Worm (Caenorhabditis elegans) whole organism, L1 larva: ENCODE data around the gene C35A5.6.

ENCODE experiments used
- C04F5.9 ChIP-seq: sonication (generic microtip); optimal IDR thresholded peaks from 2 replicates; lab custom pipeline; 2016; ENCODE audit warnings: missing genetic modification characterization, missing compliant biosample characterization
- C16A3.4 ChIP-seq: fragments of 150-350 bp; optimal IDR thresholded peaks from 2 replicates; lab custom pipeline; 2014; ENCODE audit warnings: missing biosample characterization, missing genetic modification characterization
- aha-1 ChIP-seq: fragments of 150-350 bp; optimal IDR thresholded peaks from 2 replicates; lab custom pipeline; 2014; ENCODE audit warnings: missing biosample characterization, missing genetic modification characterization
- ama-1 ChIP-seq: fragments of 150-350 bp; optimal IDR thresholded peaks from 2 replicates; lab custom pipeline; 2014
- ceh-63 ChIP-seq: fragments of 200-800 bp; sonication (Bioruptor generic); optimal IDR thresholded peaks from 2 replicates; lab custom pipeline; 2018; ENCODE audit warnings: mild to moderate bottlenecking, missing genetic modification characterization, missing compliant biosample characterization
- ceh-82 ChIP-seq, 3 experiments: fragments of 150-350 bp in 1 of 3; sonication (generic microtip) in 2 of 3; optimal IDR thresholded peaks; 2 replicates each; lab custom pipeline; 2014 to 2017; ENCODE audit warnings: missing biosample characterization in 3 of 3, missing genetic modification characterization in 3 of 3
- ceh-88 ChIP-seq: fragments of 200-800 bp; sonication (Bioruptor generic); IDR thresholded peaks from 2 replicates; pipeline ENCODE4 v1.3.6; 2022; ENCODE audit warnings: missing genetic modification characterization, missing compliant biosample characterization
- ceh-90 ChIP-seq: sonication (generic microtip); optimal IDR thresholded peaks from 2 replicates; lab custom pipeline; 2016; ENCODE audit warnings: missing genetic modification characterization, missing compliant biosample characterization
- dsc-1 ChIP-seq: sonication (generic microtip); optimal IDR thresholded peaks from 2 replicates; lab custom pipeline; 2016; ENCODE audit warnings: mild to moderate bottlenecking, missing genetic modification characterization, missing compliant biosample characterization
- efl-1 ChIP-seq, 4 experiments: fragments of 150-350 bp; optimal IDR thresholded peaks in 3 of 4; peaks in 1 of 4; 1 replicate in 1 of 4; 2 replicates in 3 of 4; lab custom pipeline; 2014; ENCODE audit warnings: missing biosample characterization in 2 of 4, missing genetic modification characterization in 2 of 4, missing genetic modification reagents in 2 of 4
- egl-27 ChIP-seq, 2 experiments: fragments of 150-350 bp in 1 of 2; sonication (generic microtip); optimal IDR thresholded peaks; 3 replicates each; lab custom pipeline; 2017 to 2018; ENCODE audit warnings: missing biosample characterization in 2 of 2, missing genetic modification characterization in 2 of 2, missing genetic modification reagents in 2 of 2
- elt-2 ChIP-seq: sonication (generic microtip); optimal IDR thresholded peaks from 2 replicates; lab custom pipeline; 2016; ENCODE audit warnings: missing genetic modification characterization, mild to moderate bottlenecking, inconsistent platforms, missing compliant biosample characterization, missing genetic modification reagents
- fos-1 ChIP-seq: fragments of 150-350 bp; optimal IDR thresholded peaks from 2 replicates; lab custom pipeline; 2014; ENCODE audit warnings: missing biosample characterization, missing genetic modification characterization
- hlh-17 ChIP-seq: fragments of 200-800 bp; sonication (Bioruptor generic); optimal IDR thresholded peaks from 2 replicates; lab custom pipeline; 2018; ENCODE audit warnings: missing genetic modification characterization, mild to moderate bottlenecking, missing compliant biosample characterization, moderate library complexity, borderline replicate concordance
- jun-1 ChIP-seq: fragments of 150-350 bp; optimal IDR thresholded peaks from 2 replicates; lab custom pipeline; 2014; ENCODE audit warnings: missing biosample characterization, missing genetic modification reagents, missing genetic modification characterization
- lsy-2 ChIP-seq, 2 experiments: fragments of 150-350 bp; optimal IDR thresholded peaks; 2 replicates each; lab custom pipeline; 2014; ENCODE audit warnings: missing biosample characterization in 2 of 2, missing genetic modification characterization in 2 of 2
- mdl-1 ChIP-seq, 2 experiments: fragments of 150-350 bp; optimal IDR thresholded peaks; 2 replicates each; lab custom pipeline; 2014 to 2017; ENCODE audit warnings: missing biosample characterization in 2 of 2, missing genetic modification characterization in 2 of 2, inconsistent platforms in 1 of 2
- mep-1 ChIP-seq: fragments of 150-350 bp; optimal IDR thresholded peaks from 2 replicates; lab custom pipeline; 2014; ENCODE audit warnings: missing biosample characterization, missing genetic modification characterization
- nhr-11 ChIP-seq: fragments of 150-350 bp; optimal IDR thresholded peaks from 2 replicates; lab custom pipeline; 2014; ENCODE audit warnings: missing biosample characterization, missing genetic modification characterization
- nhr-20 ChIP-seq: sonication (generic microtip); optimal IDR thresholded peaks from 2 replicates; lab custom pipeline; 2016; ENCODE audit warnings: mild to moderate bottlenecking, missing genetic modification characterization, missing compliant biosample characterization
- nhr-237 ChIP-seq: fragments of 150-350 bp; optimal IDR thresholded peaks from 2 replicates; lab custom pipeline; 2014; ENCODE audit warnings: missing biosample characterization, missing genetic modification characterization
- nhr-28 ChIP-seq: fragments of 150-350 bp; optimal IDR thresholded peaks from 2 replicates; lab custom pipeline; 2014; ENCODE audit warnings: missing biosample characterization, missing genetic modification characterization
- nhr-47 ChIP-seq: sonication (generic microtip); optimal IDR thresholded peaks from 2 replicates; lab custom pipeline; 2016; ENCODE audit warnings: mild to moderate bottlenecking, missing genetic modification characterization, moderate library complexity, missing compliant biosample characterization
- nhr-77 ChIP-seq: fragments of 150-350 bp; optimal IDR thresholded peaks from 2 replicates; lab custom pipeline; 2014; ENCODE audit warnings: missing biosample characterization, missing genetic modification characterization
- nhr-85 ChIP-seq: sonication (generic microtip); peaks from one replicate; lab custom pipeline; 2016; ENCODE audit warnings: missing genetic modification characterization, inconsistent platforms, missing compliant biosample characterization
- nhr-90 ChIP-seq: sonication (generic microtip); optimal IDR thresholded peaks from 2 replicates; lab custom pipeline; 2016; ENCODE audit warnings: mild to moderate bottlenecking, missing genetic modification characterization, missing compliant biosample characterization; ENCODE audit not compliant: poor library complexity
- pag-3 ChIP-seq: sonication (generic microtip); optimal IDR thresholded peaks from 2 replicates; lab custom pipeline; 2017; ENCODE audit warnings: missing genetic modification characterization, mild to moderate bottlenecking, missing compliant biosample characterization, antibody characterized with exemption, borderline replicate concordance; ENCODE audit not compliant: insufficient read depth
- pax-3 ChIP-seq: fragments of 200-800 bp; sonication (Bioruptor generic); optimal IDR thresholded peaks from 2 replicates; lab custom pipeline; 2018; ENCODE audit warnings: mild to moderate bottlenecking, missing genetic modification characterization, moderate library complexity, missing compliant biosample characterization
- pqm-1 ChIP-seq: sonication (generic microtip); optimal IDR thresholded peaks from 3 replicates; lab custom pipeline; 2017; ENCODE audit warnings: missing biosample characterization, missing genetic modification characterization
- skn-1 ChIP-seq: fragments of 150-350 bp; optimal IDR thresholded peaks from 2 replicates; lab custom pipeline; 2014; ENCODE audit warnings: missing biosample characterization, missing genetic modification characterization
- sptf-1 ChIP-seq: fragments of 150-350 bp; optimal IDR thresholded peaks from 2 replicates; lab custom pipeline; 2014; ENCODE audit warnings: missing biosample characterization, missing genetic modification characterization
- tbx-2 ChIP-seq: sonication (generic microtip); optimal IDR thresholded peaks from 2 replicates; lab custom pipeline; 2016; ENCODE audit warnings: missing genetic modification characterization, missing compliant biosample characterization
- tlp-1 ChIP-seq: fragments of 150-350 bp; optimal IDR thresholded peaks from 2 replicates; lab custom pipeline; 2014; ENCODE audit warnings: missing biosample characterization, missing genetic modification characterization
- unc-130 ChIP-seq: fragments of 150-350 bp; optimal IDR thresholded peaks from 2 replicates; lab custom pipeline; 2017; ENCODE audit warnings: missing biosample characterization, missing genetic modification characterization, inconsistent platforms
- vab-15 ChIP-seq: sonication (generic microtip); optimal IDR thresholded peaks from 2 replicates; lab custom pipeline; 2017; ENCODE audit warnings: missing genotype, mild to moderate bottlenecking, missing genetic modification characterization, missing compliant biosample characterization
- zip-4 ChIP-seq: fragments of 200-800 bp; sonication (Bioruptor generic); optimal IDR thresholded peaks from 2 replicates; lab custom pipeline; 2018; ENCODE audit warnings: mild to moderate bottlenecking, missing genetic modification characterization, moderate library complexity, missing compliant biosample characterization
- ztf-4 ChIP-seq: fragments of 150-350 bp; optimal IDR thresholded peaks from 2 replicates; lab custom pipeline; 2014; ENCODE audit warnings: missing biosample characterization, missing genetic modification characterization

Gene C35A5.6

DNA sequence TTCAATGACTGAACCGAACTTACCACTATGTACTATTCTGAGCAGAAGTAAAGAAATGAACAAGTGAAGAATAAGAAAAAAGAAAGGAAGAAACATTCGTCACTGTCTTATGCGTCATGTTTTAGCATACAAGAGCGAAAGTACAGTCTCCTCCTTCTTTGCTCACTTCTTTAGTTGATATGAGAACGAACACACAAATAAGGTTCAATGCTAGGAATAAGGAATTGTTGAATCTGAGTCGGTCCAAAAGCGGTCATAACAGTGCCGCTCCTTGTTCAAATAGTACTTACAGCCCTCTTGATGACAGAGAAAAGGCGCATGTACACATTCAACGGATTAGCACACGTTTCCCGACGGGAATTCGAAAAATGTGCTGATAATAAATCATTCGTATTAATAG lies 30.2 kb downstream of the C35A5.6 start, which contains the start of gene F25D1.8 (continued):
- TF ChIP-seq C16A3.4 (tag; lab: Kevin White, UChicago), result no peak

DNA sequence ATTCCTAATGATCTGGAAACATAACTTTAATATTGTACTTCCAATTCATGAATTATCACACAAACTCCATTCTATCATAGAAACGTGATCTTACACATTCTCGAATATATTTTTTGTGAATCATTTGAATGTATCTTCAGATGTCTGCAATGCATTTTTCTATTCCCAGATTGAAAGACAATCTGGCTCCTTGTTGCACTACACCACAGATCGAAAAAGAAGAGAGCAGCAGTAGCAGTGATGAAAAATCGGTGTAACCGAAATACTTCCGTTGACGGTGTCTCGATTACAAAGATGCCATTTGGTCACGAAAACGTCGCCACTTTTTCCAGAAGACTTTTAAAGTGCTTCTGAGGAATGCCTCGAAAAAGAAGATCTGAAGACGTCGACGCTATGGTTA lies 31.1 kb downstream of the C35A5.6 start, which contains the start of gene degt-1:
Gene degt-1 (plus strand): TSS at position 301 of the 400 bp plus-strand sequence.
- TF ChIP-seq tlp-1, result no peak
- TF ChIP-seq efl-1 (optimal IDR thresholded peaks at IDR 0.05; lab: Kevin White, UChicago), result no peak
- TF ChIP-seq efl-1 (GFP tag; optimal IDR thresholded peaks at IDR 0.05 in 1 of 2; lab: Kevin White, UChicago), result peak in 1 of 2 experiments; percentile 64

DNA sequence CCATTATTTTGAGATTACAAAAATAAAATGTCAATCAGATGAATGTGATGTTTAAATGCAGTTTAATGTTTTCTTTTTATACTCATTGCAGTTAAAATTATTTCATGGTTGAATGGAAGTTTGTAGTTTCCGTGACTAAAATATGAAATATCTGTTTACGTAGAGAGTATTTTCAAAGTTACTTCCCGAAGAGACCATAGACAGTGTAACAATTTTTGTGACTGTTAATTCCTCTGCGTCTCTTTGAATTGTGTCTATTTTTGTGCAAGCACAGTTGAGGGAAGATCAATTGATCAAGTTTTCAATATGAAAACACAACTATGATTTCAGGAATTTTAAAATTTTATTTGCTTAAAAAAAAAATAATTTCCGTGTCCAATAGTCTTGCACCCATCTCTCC lies 37.8 kb downstream of the C35A5.6 start, which contains the start of gene F25D1.5:
Gene F25D1.5 (minus strand): TSS at position 35 of the 400 bp plus-strand sequence.
- TF ChIP-seq nhr-20 (tag; lab: Kevin White, UChicago) (peak; percentile 36), skn-1 (tag; lab: Kevin White, UChicago) (no peak), nhr-85 (tag; lab: Kevin White, UChicago) (peak; percentile 79), nhr-90 (peak; percentile 6), dsc-1 (no peak), efl-1 (optimal IDR thresholded peaks at IDR 0.05; lab: Kevin White, UChicago) (peak in 1 of 2 experiments; percentile 6), efl-1 (GFP tag; optimal IDR thresholded peaks at IDR 0.05 in 1 of 2; lab: Kevin White, UChicago) (no peak), nhr-77 (tag; lab: Kevin White, UChicago) (peak; percentile 80), elt-2 (tag; lab: Kevin White, UChicago) (peak; percentile 1)

- TF ChIP-seq aha-1 (tag; lab: Kevin White, UChicago), result no peak
- TF ChIP-seq ceh-88 (GFP tag; lab: Robert Waterston, UW), result no peak
- no peak for TF ChIP-seq ceh-82 (tag; optimal IDR thresholded peaks at IDR 0.05; lab: Kevin White, UChicago)
- TF ChIP-seq C04F5.9, result no peak
- TF ChIP-seq nhr-77 (tag; lab: Kevin White, UChicago), result no peak
- TF ChIP-seq lsy-2 (tag; optimal IDR thresholded peaks at IDR 0.05; lab: Kevin White, UChicago), result no peak
- TF ChIP-seq mdl-1 (tag; optimal IDR thresholded peaks at IDR 0.05; lab: Kevin White, UChicago), result no peak
- no peak for TF ChIP-seq ceh-90 (tag; lab: Kevin White, UChicago)
- no peak for TF ChIP-seq tbx-2 (tag; lab: Kevin White, UChicago)
- TF ChIP-seq ama-1, result no peak
- TF ChIP-seq hlh-17 (GFP tag; lab: Kevin White, UChicago), result no peak
- TF ChIP-seq egl-27 (tag; optimal IDR thresholded peaks at IDR 0.05; lab: Kevin White, UChicago), result no peak
- TF ChIP-seq pag-3 (tag; lab: Kevin White, UChicago), result no peak
- no peak for TF ChIP-seq nhr-28 (tag; lab: Kevin White, UChicago)
- TF ChIP-seq vab-15 (tag; lab: Kevin White, UChicago), result no peak
- no peak for TF ChIP-seq jun-1 (tag; lab: Kevin White, UChicago)
- TF ChIP-seq fos-1 (tag; lab: Kevin White, UChicago), result no peak
- no peak for TF ChIP-seq nhr-237 (tag; lab: Kevin White, UChicago)
- TF ChIP-seq ceh-63 (GFP tag; lab: Kevin White, UChicago), result no peak
- TF ChIP-seq pqm-1, result no peak
These were observed 40.0 kb downstream of the C35A5.6 start, which contains the start of gene srd-34 for ce11 chrV:10548981-10549380. TSS of gene srd-34 (minus strand) at chrV:10549081.

- no peak for TF ChIP-seq nhr-237 (tag; lab: Kevin White, UChicago)
- no peak for TF ChIP-seq nhr-11 (tag; lab: Kevin White, UChicago)
- TF ChIP-seq zip-4, result no peak
- TF ChIP-seq pax-3 (tag; lab: Kevin White, UChicago), result no peak
- TF ChIP-seq jun-1 (tag; lab: Kevin White, UChicago), result no peak
- no peak for TF ChIP-seq nhr-90
- TF ChIP-seq nhr-77 (tag; lab: Kevin White, UChicago), result no peak
- TF ChIP-seq pqm-1, result no peak
- no peak for TF ChIP-seq nhr-47 (tag; lab: Kevin White, UChicago)
- no peak for TF ChIP-seq unc-130 (tag; lab: Kevin White, UChicago)
- TF ChIP-seq mep-1, result no peak
- TF ChIP-seq dsc-1, result no peak
- no peak for TF ChIP-seq ztf-4 (tag; lab: Kevin White, UChicago)
- TF ChIP-seq pag-3 (tag; lab: Kevin White, UChicago), result no peak
- no peak for TF ChIP-seq sptf-1 (tag; lab: Kevin White, UChicago)
- no peak for TF ChIP-seq fos-1 (tag; lab: Kevin White, UChicago)
These were observed 40.8 kb downstream of the C35A5.6 start, which contains the start of gene F32G8.2 for ce11 chrV:10549717-10550116. TSS of gene F32G8.2 (plus strand) at chrV:10550017.
